Worm (Caenorhabditis elegans) whole organism, L1 larva: Measurements from ENCODE around the gene Y62E10A.13.

Experiments used
- aha-1 ChIP-seq: fragments of 150-350 bp; optimal IDR thresholded peaks from 2 replicates; lab custom pipeline; 2014; ENCODE audit warnings: missing biosample characterization, missing genetic modification characterization
- alr-1 ChIP-seq: fragments of 200-800 bp; sonication (Bioruptor generic); optimal IDR thresholded peaks from 2 replicates; lab custom pipeline; 2018; ENCODE audit warnings: borderline replicate concordance, mild to moderate bottlenecking, missing genetic modification characterization, missing compliant biosample characterization
- aly-2 ChIP-seq: fragments of 150-350 bp; optimal IDR thresholded peaks from 2 replicates; lab custom pipeline; 2014; ENCODE audit warnings: missing biosample characterization, missing genetic modification characterization
- ama-1 ChIP-seq: fragments of 150-350 bp; optimal IDR thresholded peaks from 2 replicates; lab custom pipeline; 2014
- ceh-82 ChIP-seq, 3 experiments: fragments of 150-350 bp in 1 of 3; sonication (generic microtip) in 2 of 3; optimal IDR thresholded peaks; 2 replicates each; lab custom pipeline; 2014 to 2017; ENCODE audit warnings: missing biosample characterization in 3 of 3, missing genetic modification characterization in 3 of 3
- ceh-88 ChIP-seq: fragments of 200-800 bp; sonication (Bioruptor generic); IDR thresholded peaks from 2 replicates; pipeline ENCODE4 v1.3.6; 2022; ENCODE audit warnings: missing genetic modification characterization, missing compliant biosample characterization
- efl-1 ChIP-seq, 4 experiments: fragments of 150-350 bp; optimal IDR thresholded peaks in 3 of 4; peaks in 1 of 4; 1 replicate in 1 of 4; 2 replicates in 3 of 4; lab custom pipeline; 2014; ENCODE audit warnings: missing biosample characterization in 2 of 4, missing genetic modification characterization in 2 of 4, missing genetic modification reagents in 2 of 4
- egl-27 ChIP-seq, 2 experiments: fragments of 150-350 bp in 1 of 2; sonication (generic microtip); optimal IDR thresholded peaks; 3 replicates each; lab custom pipeline; 2017 to 2018; ENCODE audit warnings: missing biosample characterization in 2 of 2, missing genetic modification characterization in 2 of 2, missing genetic modification reagents in 2 of 2
- elt-2 ChIP-seq: sonication (generic microtip); optimal IDR thresholded peaks from 2 replicates; lab custom pipeline; 2016; ENCODE audit warnings: missing genetic modification characterization, mild to moderate bottlenecking, inconsistent platforms, missing compliant biosample characterization, missing genetic modification reagents
- elt-3 ChIP-seq, 6 experiments: fragments of 150-350 bp in 1 of 6; sonication (generic microtip); optimal IDR thresholded peaks; 2 replicates each; lab custom pipeline; 2017 to 2018; ENCODE audit warnings: missing biosample characterization in 6 of 6, missing genetic modification characterization in 6 of 6, inconsistent platforms in 1 of 6
- fkh-4 ChIP-seq: sonication (generic microtip); optimal IDR thresholded peaks from 2 replicates; lab custom pipeline; 2016; ENCODE audit warnings: missing compliant biosample characterization, missing genetic modification characterization, borderline replicate concordance
- jun-1 ChIP-seq: fragments of 150-350 bp; optimal IDR thresholded peaks from 2 replicates; lab custom pipeline; 2014; ENCODE audit warnings: missing biosample characterization, missing genetic modification reagents, missing genetic modification characterization
- lin-13 ChIP-seq: fragments of 150-350 bp; optimal IDR thresholded peaks from 2 replicates; lab custom pipeline; 2014; ENCODE audit warnings: missing biosample characterization, missing genetic modification reagents, missing genetic modification characterization
- lin-35 ChIP-seq, 2 experiments: fragments of 150-350 bp; optimal IDR thresholded peaks; 2 replicates each; lab custom pipeline; 2014; ENCODE audit warnings: missing biosample characterization in 2 of 2, missing genetic modification characterization in 2 of 2, missing genetic modification reagents in 2 of 2
- mdl-1 ChIP-seq, 2 experiments: fragments of 150-350 bp; optimal IDR thresholded peaks; 2 replicates each; lab custom pipeline; 2014 to 2017; ENCODE audit warnings: missing biosample characterization in 2 of 2, missing genetic modification characterization in 2 of 2, inconsistent platforms in 1 of 2
- nhr-11 ChIP-seq: fragments of 150-350 bp; optimal IDR thresholded peaks from 2 replicates; lab custom pipeline; 2014; ENCODE audit warnings: missing biosample characterization, missing genetic modification characterization
- nhr-12 ChIP-seq: sonication (generic microtip); optimal IDR thresholded peaks from 2 replicates; lab custom pipeline; 2017; ENCODE audit warnings: missing biosample characterization, missing genetic modification characterization
- nhr-19 ChIP-seq: fragments of 200-800 bp; sonication (Bioruptor generic); conservative IDR thresholded peaks from 2 replicates; pipeline ENCODE4 v1.3.6; 2022; ENCODE audit warnings: missing genetic modification characterization, missing compliant biosample characterization
- nhr-20 ChIP-seq: sonication (generic microtip); optimal IDR thresholded peaks from 2 replicates; lab custom pipeline; 2016; ENCODE audit warnings: mild to moderate bottlenecking, missing genetic modification characterization, missing compliant biosample characterization
- nhr-237 ChIP-seq: fragments of 150-350 bp; optimal IDR thresholded peaks from 2 replicates; lab custom pipeline; 2014; ENCODE audit warnings: missing biosample characterization, missing genetic modification characterization
- nhr-90 ChIP-seq: sonication (generic microtip); optimal IDR thresholded peaks from 2 replicates; lab custom pipeline; 2016; ENCODE audit warnings: mild to moderate bottlenecking, missing genetic modification characterization, missing compliant biosample characterization; ENCODE audit not compliant: poor library complexity
- pag-3 ChIP-seq: sonication (generic microtip); optimal IDR thresholded peaks from 2 replicates; lab custom pipeline; 2017; ENCODE audit warnings: missing genetic modification characterization, mild to moderate bottlenecking, missing compliant biosample characterization, antibody characterized with exemption, borderline replicate concordance; ENCODE audit not compliant: insufficient read depth
- pqm-1 ChIP-seq: sonication (generic microtip); optimal IDR thresholded peaks from 3 replicates; lab custom pipeline; 2017; ENCODE audit warnings: missing biosample characterization, missing genetic modification characterization
- skn-1 ChIP-seq: fragments of 150-350 bp; optimal IDR thresholded peaks from 2 replicates; lab custom pipeline; 2014; ENCODE audit warnings: missing biosample characterization, missing genetic modification characterization
- sox-4 ChIP-seq: sonication (generic microtip); optimal IDR thresholded peaks from 2 replicates; lab custom pipeline; 2016; ENCODE audit warnings: missing genetic modification characterization, missing compliant biosample characterization
- swsn-7 ChIP-seq: sonication (generic microtip); optimal IDR thresholded peaks from 2 replicates; lab custom pipeline; 2016; ENCODE audit warnings: missing genetic modification characterization, missing compliant biosample characterization
- tlp-1 ChIP-seq: fragments of 150-350 bp; optimal IDR thresholded peaks from 2 replicates; lab custom pipeline; 2014; ENCODE audit warnings: missing biosample characterization, missing genetic modification characterization
- unc-86 ChIP-seq: sonication (generic microtip); optimal IDR thresholded peaks from 2 replicates; lab custom pipeline; 2016; ENCODE audit warnings: missing genetic modification characterization, missing compliant biosample characterization
- xbp-1 ChIP-seq: sonication (generic microtip); optimal IDR thresholded peaks from 2 replicates; lab custom pipeline; 2016; ENCODE audit warnings: missing genetic modification characterization, missing compliant biosample characterization

Gene Y62E10A.13

DNA sequence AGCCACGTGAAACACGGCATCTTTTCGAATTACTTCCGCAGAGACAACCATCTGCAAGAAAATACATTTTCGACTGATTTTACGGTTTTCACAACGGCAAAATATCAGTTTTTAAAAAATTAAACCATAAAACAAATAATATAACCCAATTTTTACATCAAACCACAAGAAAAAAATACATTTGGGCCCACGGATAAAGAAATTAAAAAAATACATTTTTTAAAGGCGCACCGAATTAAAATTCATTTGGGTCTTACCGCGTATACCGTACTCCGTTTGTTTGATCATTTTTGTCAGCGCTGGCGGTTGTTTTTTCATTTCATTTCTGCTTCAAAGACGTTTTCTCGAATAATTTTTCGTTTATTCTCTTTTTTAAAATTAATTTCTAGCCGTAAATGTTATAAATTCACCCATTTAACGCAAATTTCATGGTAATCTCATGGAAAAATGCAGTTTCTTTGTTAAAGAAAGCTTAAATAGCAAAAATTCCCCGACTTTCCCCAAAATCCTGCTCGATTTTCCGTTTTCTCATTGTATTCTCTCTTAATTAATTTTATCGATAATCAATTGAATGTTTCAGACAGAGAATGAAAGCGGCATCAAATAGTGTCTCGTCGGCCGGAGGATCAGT is 45.6 kb downstream of the Y62E10A.13 start, which contains the start of the genes rec-8 and mex-5:
rec-8 (minus strand) TSS at position 51 of the 631 bp plus-strand sequence.
mex-5 (plus strand) TSS at position 581 of the 631 bp plus-strand sequence.
- TF ChIP-seq swsn-7 (tag; lab: Kevin White, UChicago) (no peak), sox-4 (tag; lab: Kevin White, UChicago) (no peak), nhr-12 (tag; lab: Kevin White, UChicago) (no peak), alr-1 (tag; lab: Kevin White, UChicago) (no peak), tlp-1 (tag; lab: Kevin White, UChicago) (no peak), elt-3 (tag; optimal IDR thresholded peaks at IDR 0.05; lab: Kevin White, UChicago) (no peak), unc-86 (tag; lab: Kevin White, UChicago) (no peak)

DNA sequence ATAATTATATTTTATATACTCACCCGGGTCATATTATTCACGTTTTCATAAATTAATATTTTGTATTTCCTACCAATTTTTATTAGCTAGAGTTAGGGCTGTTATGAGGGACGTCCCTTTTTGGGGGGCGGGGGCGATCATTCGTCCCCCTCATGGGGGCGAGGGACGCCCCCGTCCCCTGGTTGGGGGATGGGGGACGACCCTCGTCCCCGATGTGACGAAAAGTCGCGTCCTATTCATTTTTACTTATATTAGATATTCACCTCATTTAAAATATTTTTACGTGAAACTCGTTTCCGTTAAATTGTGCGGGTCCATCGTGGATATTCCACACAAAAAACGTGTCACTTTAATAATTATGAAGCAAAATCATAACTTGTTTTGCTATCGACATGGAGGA is 50.3 kb downstream of the Y62E10A.13 start, which contains the start of gene W02A2.12:
W02A2.12 (minus strand) TSS at position 240 of the 400 bp plus-strand sequence.
- TF ChIP-seq nhr-19 (no peak), lin-13 (GFP tag; lab: Kevin White, UChicago) (no peak), xbp-1 (no peak)

DNA sequence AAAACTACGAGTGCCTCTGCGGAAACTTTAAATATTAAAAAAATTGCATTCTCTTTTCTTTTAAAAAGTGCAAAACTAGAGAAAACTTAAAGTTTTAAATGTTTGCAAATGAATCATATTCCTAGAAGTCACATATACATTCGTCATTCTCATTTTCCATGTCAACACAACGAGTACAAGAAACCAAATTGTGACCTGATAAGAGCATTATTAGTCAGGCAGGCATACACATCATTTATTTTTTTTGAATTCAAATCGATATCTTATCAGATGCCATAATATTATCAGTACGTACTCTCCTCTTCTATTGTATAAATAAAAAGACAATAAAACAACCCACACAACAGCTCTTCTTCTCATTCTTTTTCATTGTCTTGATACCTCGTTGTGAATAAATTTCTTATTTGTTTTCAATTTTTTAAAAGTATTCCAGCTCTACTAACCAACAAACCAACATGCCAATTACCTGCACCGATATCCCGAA is 51.6 kb downstream of the Y62E10A.13 start, which contains the start of gene W02A2.9:
W02A2.9 (plus strand) TSS at position 434 of the 484 bp plus-strand sequence.
- peak in 1 of 2 experiments; percentile 22 for TF ChIP-seq lin-35 (GFP tag; optimal IDR thresholded peaks at IDR 0.05; lab: Kevin White, UChicago)
- TF ChIP-seq pqm-1 (tag; lab: Kevin White, UChicago) = no peak
- TF ChIP-seq tlp-1 (tag; lab: Kevin White, UChicago) = peak; percentile 30
- peak; percentile 6 for TF ChIP-seq nhr-90
- peak; percentile 19 for TF ChIP-seq nhr-20 (tag; lab: Kevin White, UChicago)
- no peak for TF ChIP-seq efl-1 (optimal IDR thresholded peaks at IDR 0.05; lab: Kevin White, UChicago)
- peak in 1 of 2 experiments; percentile 56 for TF ChIP-seq efl-1 (GFP tag; optimal IDR thresholded peaks at IDR 0.05 in 1 of 2; lab: Kevin White, UChicago)
- peak; percentile 57 for TF ChIP-seq jun-1 (tag; lab: Kevin White, UChicago)
- TF ChIP-seq aly-2 (tag; lab: Kevin White, UChicago) = no peak
- TF ChIP-seq elt-2 (tag; lab: Kevin White, UChicago) = peak; percentile 95

DNA sequence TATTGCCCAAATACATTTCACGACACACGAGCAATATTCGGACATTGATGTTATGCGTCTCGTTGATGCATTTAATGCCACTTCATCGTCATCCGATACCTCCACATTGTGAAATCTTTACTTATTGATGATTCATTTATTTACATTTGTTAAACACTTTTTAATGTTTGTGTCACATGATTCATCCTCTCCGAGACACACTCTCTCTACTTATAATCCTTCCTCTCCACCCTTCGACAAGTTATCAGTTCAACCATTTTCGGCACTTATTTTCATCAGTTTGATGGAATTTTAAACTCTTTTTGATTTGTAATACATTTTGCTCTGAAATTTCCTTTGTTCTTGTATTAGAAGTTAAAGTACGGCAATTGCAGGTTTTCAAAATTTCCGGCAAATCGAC is 52.8 kb downstream of the Y62E10A.13 start:
- TF ChIP-seq elt-2 (tag; lab: Kevin White, UChicago) (peak; percentile 62), pag-3 (tag; lab: Kevin White, UChicago) (no peak), nhr-20 (tag; lab: Kevin White, UChicago) (peak; percentile 30), nhr-237 (tag; lab: Kevin White, UChicago) (no peak), lin-35 (GFP tag; optimal IDR thresholded peaks at IDR 0.05; lab: Kevin White, UChicago) (peak in 1 of 2 experiments; percentile 53), jun-1 (tag; lab: Kevin White, UChicago) (peak; percentile 75), egl-27 (tag; optimal IDR thresholded peaks at IDR 0.05; lab: Kevin White, UChicago) (no peak), mdl-1 (tag; optimal IDR thresholded peaks at IDR 0.05; lab: Kevin White, UChicago) (no peak), nhr-19 (no peak), fkh-4 (tag; lab: Kevin White, UChicago) (no peak)

DNA sequence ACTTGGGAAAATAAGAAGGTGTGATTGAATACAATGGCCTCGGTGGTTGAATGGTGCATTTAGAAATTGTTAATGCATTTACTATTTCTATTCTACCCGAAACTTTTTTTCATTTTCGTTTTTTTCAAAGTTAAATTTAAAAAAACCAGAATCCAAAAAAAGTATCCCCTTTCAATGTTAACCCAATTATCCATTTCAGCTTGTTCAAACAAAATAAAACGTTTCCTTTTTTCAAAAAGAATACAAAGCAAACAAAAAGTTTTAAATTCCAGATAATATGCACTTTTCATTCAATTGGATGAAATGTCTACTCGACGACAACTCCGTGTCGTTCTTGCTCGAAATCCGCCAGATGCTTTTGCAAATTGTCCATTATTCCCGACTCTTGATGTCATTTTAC is 56.3 kb downstream of the Y62E10A.13 start, which contains the start of gene W02A2.5:
W02A2.5 (plus strand) TSS at position 301 of the 400 bp plus-strand sequence.
- TF ChIP-seq efl-1 (optimal IDR thresholded peaks at IDR 0.05; lab: Kevin White, UChicago) = no peak
- peak in 1 of 2 experiments; percentile 43 for TF ChIP-seq efl-1 (GFP tag; optimal IDR thresholded peaks at IDR 0.05 in 1 of 2; lab: Kevin White, UChicago)
- no peak for TF ChIP-seq ama-1 (lab: Kevin White, UChicago)
- TF ChIP-seq ceh-88 (GFP tag; lab: Robert Waterston, UW) = no peak
- no peak for TF ChIP-seq nhr-11 (tag; lab: Kevin White, UChicago)
- no peak for TF ChIP-seq ceh-82 (tag; optimal IDR thresholded peaks at IDR 0.05; lab: Kevin White, UChicago)
- TF ChIP-seq aha-1 = no peak
- TF ChIP-seq skn-1 (tag; lab: Kevin White, UChicago) = no peak
